Worm (Caenorhabditis elegans) whole organism, late embryonic: ENCODE data around the gene F09B9.4.

ENCODE experiments used
- ama-1 ChIP-seq: fragments of 150-350 bp; optimal IDR thresholded peaks from 2 replicates; lab custom pipeline; 2014
- ceh-22 ChIP-seq: sonication (generic microtip); optimal IDR thresholded peaks from 2 replicates; lab custom pipeline; 2017; ENCODE audit warnings: missing biosample characterization, missing genetic modification characterization
- ceh-24 ChIP-seq: sonication (generic microtip); optimal IDR thresholded peaks from 2 replicates; lab custom pipeline; 2016; ENCODE audit warnings: mild to moderate bottlenecking, missing genetic modification characterization, missing compliant biosample characterization
- dmd-4 ChIP-seq: sonication (generic microtip); optimal IDR thresholded peaks from 2 replicates; lab custom pipeline; 2016; ENCODE audit warnings: borderline replicate concordance, missing genetic modification characterization, missing compliant biosample characterization
- fkh-10 ChIP-seq: fragments of 150-350 bp; optimal IDR thresholded peaks from 2 replicates; lab custom pipeline; 2014; ENCODE audit warnings: missing biosample characterization, missing genetic modification reagents, missing genetic modification characterization
- nfya-1 ChIP-seq: sonication (generic microtip); optimal IDR thresholded peaks from 2 replicates; lab custom pipeline; 2017; ENCODE audit warnings: missing genetic modification characterization, mild to moderate bottlenecking, missing compliant biosample characterization, antibody characterized with exemption, moderate library complexity
- pha-4 ChIP-seq: fragments of 150-350 bp; optimal IDR thresholded peaks from 2 replicates; lab custom pipeline; 2018; ENCODE audit warnings: missing biosample characterization, missing genetic modification reagents, missing genetic modification characterization
- rnt-1 ChIP-seq: sonication (generic microtip); optimal IDR thresholded peaks from 2 replicates; lab custom pipeline; 2016; ENCODE audit warnings: missing genetic modification characterization, missing compliant biosample characterization
- sdc-2 ChIP-seq: sonication (generic microtip); optimal IDR thresholded peaks from 2 replicates; lab custom pipeline; 2016; ENCODE audit warnings: missing genotype, missing genetic modification characterization, missing compliant biosample characterization
- sox-4 ChIP-seq: sonication (generic microtip); optimal IDR thresholded peaks from 2 replicates; lab custom pipeline; 2017; ENCODE audit warnings: mild to moderate bottlenecking, missing genetic modification characterization, inconsistent platforms, missing compliant biosample characterization

DNA sequence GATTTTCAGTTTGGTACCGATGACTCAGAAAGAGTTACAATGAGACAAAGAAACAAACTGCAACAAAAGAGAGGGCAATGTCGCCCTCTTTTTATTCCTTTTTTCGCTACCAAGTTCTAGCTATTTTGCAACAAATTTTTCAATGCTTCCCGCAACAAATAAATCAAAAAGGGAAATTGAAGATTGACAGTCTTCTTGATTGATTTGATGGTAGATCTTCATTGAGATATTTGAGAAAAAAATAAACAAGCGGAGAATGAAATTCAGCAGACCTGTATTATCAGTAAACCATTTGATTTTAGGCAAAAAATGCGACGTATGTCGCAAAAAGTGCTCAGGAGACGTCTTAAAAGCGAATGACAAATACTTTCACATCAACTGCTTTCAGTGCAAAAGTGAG, 13.2 kb upstream of the F09B9.4 start:
- no peak for TF ChIP-seq ama-1 (lab: Kevin White, UChicago)
- TF ChIP-seq ceh-24 (tag; lab: Kevin White, UChicago): no peak
- no peak for TF ChIP-seq sox-4
- no peak for TF ChIP-seq dmd-4
- no peak for TF ChIP-seq sdc-2 (tag; lab: Kevin White, UChicago)
- TF ChIP-seq fkh-10 (GFP tag; lab: Kevin White, UChicago): no peak
- no peak for TF ChIP-seq ceh-22
- TF ChIP-seq nfya-1 (tag; lab: Kevin White, UChicago): no peak
- TF ChIP-seq rnt-1: no peak
- TF ChIP-seq pha-4 (tag; lab: Kevin White, UChicago): no peak
